Worm (Caenorhabditis elegans) whole organism, late embryonic: Measurements from ENCODE around the gene F08F3.8.

Source experiments
- C38D4.7 ChIP-seq: fragments of 200-800 bp; sonication (Bioruptor generic); optimal IDR thresholded peaks from 2 replicates; lab custom pipeline; 2018; ENCODE audit warnings: mild to moderate bottlenecking, missing genetic modification characterization, moderate library complexity, missing compliant biosample characterization
- ama-1 ChIP-seq: fragments of 150-350 bp; optimal IDR thresholded peaks from 2 replicates; lab custom pipeline; 2014
- ceh-14 ChIP-seq: sonication (generic microtip); optimal IDR thresholded peaks from 2 replicates; lab custom pipeline; 2016; ENCODE audit warnings: missing genotype, missing genetic modification characterization, missing compliant biosample characterization
- ceh-22 ChIP-seq: sonication (generic microtip); optimal IDR thresholded peaks from 2 replicates; lab custom pipeline; 2017; ENCODE audit warnings: missing biosample characterization, missing genetic modification characterization
- ceh-24 ChIP-seq: sonication (generic microtip); optimal IDR thresholded peaks from 2 replicates; lab custom pipeline; 2016; ENCODE audit warnings: mild to moderate bottlenecking, missing genetic modification characterization, missing compliant biosample characterization
- ceh-6 ChIP-seq: fragments of 200-800 bp; sonication (Bioruptor generic); optimal IDR thresholded peaks from 2 replicates; lab custom pipeline; 2018; ENCODE audit warnings: mild to moderate bottlenecking, missing genetic modification characterization, missing compliant biosample characterization
- ceh-9 ChIP-seq: sonication (generic microtip); optimal IDR thresholded peaks from 2 replicates; lab custom pipeline; 2016; ENCODE audit warnings: mild to moderate bottlenecking, missing genetic modification characterization, inconsistent platforms, missing compliant biosample characterization
- dmd-4 ChIP-seq: sonication (generic microtip); optimal IDR thresholded peaks from 2 replicates; lab custom pipeline; 2016; ENCODE audit warnings: borderline replicate concordance, missing genetic modification characterization, missing compliant biosample characterization
- dve-1 ChIP-seq: sonication (generic microtip); optimal IDR thresholded peaks from 2 replicates; lab custom pipeline; 2017; ENCODE audit warnings: antibody characterized with exemption, mild to moderate bottlenecking, missing genetic modification characterization, missing compliant biosample characterization
- elt-2 ChIP-seq: sonication (generic microtip); optimal IDR thresholded peaks from 2 replicates; lab custom pipeline; 2016; ENCODE audit warnings: missing genetic modification reagents, missing genetic modification characterization, missing compliant biosample characterization
- ets-4 ChIP-seq: sonication (generic microtip); optimal IDR thresholded peaks from 2 replicates; lab custom pipeline; 2016; ENCODE audit warnings: missing genetic modification characterization, missing compliant biosample characterization
- fax-1 ChIP-seq: sonication (generic microtip); optimal IDR thresholded peaks from 2 replicates; lab custom pipeline; 2016; ENCODE audit warnings: missing genotype, missing genetic modification characterization, missing compliant biosample characterization
- fkh-6 ChIP-seq: sonication (generic microtip); optimal IDR thresholded peaks from 2 replicates; lab custom pipeline; 2016; ENCODE audit warnings: missing genetic modification characterization, missing compliant biosample characterization
- gmeb-2 ChIP-seq: sonication (generic microtip); optimal IDR thresholded peaks from 2 replicates; lab custom pipeline; 2016; ENCODE audit warnings: missing genetic modification characterization, inconsistent platforms, missing compliant biosample characterization
- hlh-30 ChIP-seq: sonication (generic microtip); optimal IDR thresholded peaks from 2 replicates; lab custom pipeline; 2017; ENCODE audit warnings: antibody characterized with exemption, missing genetic modification characterization, missing compliant biosample characterization; ENCODE audit not compliant: insufficient read depth
- hlh-8 ChIP-seq: sonication (generic microtip); optimal IDR thresholded peaks from 2 replicates; lab custom pipeline; 2016; ENCODE audit warnings: missing genotype, missing genetic modification characterization, missing compliant biosample characterization
- lim-6 ChIP-seq: sonication (generic microtip); optimal IDR thresholded peaks from 2 replicates; lab custom pipeline; 2016; ENCODE audit warnings: missing genetic modification characterization, missing compliant biosample characterization
- nfya-1 ChIP-seq: sonication (generic microtip); optimal IDR thresholded peaks from 2 replicates; lab custom pipeline; 2017; ENCODE audit warnings: missing genetic modification characterization, mild to moderate bottlenecking, missing compliant biosample characterization, antibody characterized with exemption, moderate library complexity
- nhr-11 ChIP-seq: fragments of 150-350 bp; optimal IDR thresholded peaks from 2 replicates; lab custom pipeline; 2014; ENCODE audit warnings: missing biosample characterization, missing genetic modification characterization
- pag-3 ChIP-seq: sonication (generic microtip); optimal IDR thresholded peaks from 2 replicates; lab custom pipeline; 2016; ENCODE audit warnings: missing compliant biosample characterization, missing genetic modification characterization, borderline replicate concordance
- pat-9 ChIP-seq: fragments of 200-800 bp; sonication (Bioruptor generic); optimal IDR thresholded peaks from 2 replicates; lab custom pipeline; 2018; ENCODE audit warnings: mild to moderate bottlenecking, missing genetic modification characterization, moderate library complexity, missing compliant biosample characterization
- pha-2 ChIP-seq: sonication (generic microtip); optimal IDR thresholded peaks from 2 replicates; lab custom pipeline; 2017; ENCODE audit warnings: mild to moderate bottlenecking, missing genetic modification characterization, missing compliant biosample characterization
- rnt-1 ChIP-seq: sonication (generic microtip); optimal IDR thresholded peaks from 2 replicates; lab custom pipeline; 2016; ENCODE audit warnings: missing genetic modification characterization, missing compliant biosample characterization
- sdc-2 ChIP-seq: sonication (generic microtip); optimal IDR thresholded peaks from 2 replicates; lab custom pipeline; 2016; ENCODE audit warnings: missing genotype, missing genetic modification characterization, missing compliant biosample characterization
- sox-2 ChIP-seq: fragments of 200-800 bp; sonication (Bioruptor generic); IDR thresholded peaks from 2 replicates; pipeline ENCODE4 v1.3.6; 2022; ENCODE audit warnings: missing genetic modification reagents, missing genetic modification characterization, missing compliant biosample characterization
- sox-4 ChIP-seq: sonication (generic microtip); optimal IDR thresholded peaks from 2 replicates; lab custom pipeline; 2017; ENCODE audit warnings: mild to moderate bottlenecking, missing genetic modification characterization, inconsistent platforms, missing compliant biosample characterization
- syd-9 ChIP-seq: sonication (generic microtip); optimal IDR thresholded peaks from 2 replicates; lab custom pipeline; 2016; ENCODE audit warnings: mild to moderate bottlenecking, missing genetic modification characterization, moderate library complexity, missing compliant biosample characterization
- tbx-2 ChIP-seq: sonication (generic microtip); optimal IDR thresholded peaks from 2 replicates; lab custom pipeline; 2016; ENCODE audit warnings: missing genetic modification characterization, missing compliant biosample characterization
- tbx-7 ChIP-seq: sonication (generic microtip); optimal IDR thresholded peaks from 2 replicates; lab custom pipeline; 2016; ENCODE audit warnings: missing genotype, missing genetic modification characterization, missing compliant biosample characterization
- unc-3 ChIP-seq, 2 experiments: fragments of 200-800 bp in 1 of 2; sonication (Bioruptor generic) in 1 of 2; sonication (generic microtip) in 1 of 2; conservative IDR thresholded peaks in 1 of 2; optimal IDR thresholded peaks in 1 of 2; 2 replicates each; pipeline versions ENCODE4 v1.3.6 to Lab custom; 2016 to 2022; ENCODE audit warnings: missing compliant biosample characterization in 2 of 2, missing genetic modification characterization in 2 of 2, missing genetic modification reagents in 1 of 2
- unc-42 ChIP-seq: sonication (generic microtip); optimal IDR thresholded peaks from 2 replicates; lab custom pipeline; 2016; ENCODE audit warnings: missing genotype, missing genetic modification characterization, missing compliant biosample characterization
- ztf-16 ChIP-seq: sonication (generic microtip); optimal IDR thresholded peaks from 2 replicates; lab custom pipeline; 2017; ENCODE audit warnings: missing genetic modification characterization, missing compliant biosample characterization

F08F3.8 gene

DNA sequence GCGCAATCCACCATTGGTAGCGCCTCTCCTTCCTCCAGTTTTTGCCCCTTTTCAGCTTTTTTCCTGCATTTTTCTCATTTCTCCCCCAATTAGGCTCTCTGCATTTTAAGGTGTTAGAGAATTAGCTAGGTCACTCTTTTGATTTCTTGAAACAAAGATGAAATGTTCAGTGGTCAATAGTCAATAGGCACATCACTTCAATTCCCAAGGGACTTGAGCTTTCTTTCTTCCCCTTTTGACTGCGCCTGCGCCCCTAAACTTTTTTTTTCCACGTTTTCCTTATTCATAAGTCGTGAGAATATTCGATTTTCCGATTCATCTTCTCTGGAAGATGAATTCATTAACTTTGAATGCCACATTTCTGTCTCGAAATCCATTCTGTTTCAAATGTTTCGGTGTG is 28.5 kb downstream of the F08F3.8 start:
- TF ChIP-seq unc-42 (tag; lab: Kevin White, UChicago) (peak; percentile 26), ceh-22 (tag; lab: Kevin White, UChicago) (no peak), ceh-6 (no peak), C38D4.7 (GFP tag; lab: Kevin White, UChicago) (no peak), ceh-24 (tag; lab: Kevin White, UChicago) (no peak), hlh-30 (tag; lab: Kevin White, UChicago) (no peak), ceh-14 (tag; lab: Kevin White, UChicago) (no peak), gmeb-2 (tag; lab: Kevin White, UChicago) (no peak), dve-1 (tag; lab: Kevin White, UChicago) (no peak), pag-3 (tag; lab: Kevin White, UChicago) (no peak), lim-6 (tag; lab: Kevin White, UChicago) (no peak), unc-3 (GFP tag; conservative IDR thresholded peaks at IDR 0.05; lab: Robert Waterston, UW) (peak; percentile 83), unc-3 (tag; optimal IDR thresholded peaks at IDR 0.05; lab: Kevin White, UChicago) (peak; percentile 84), pha-2 (tag; lab: Kevin White, UChicago) (no peak), syd-9 (no peak), sox-4 (no peak), nhr-11 (no peak)

ce11 chrV:5392993-5393628 is 39.3 kb downstream of the F08F3.8 start, which contains the start of gene C35A11.4:
Gene C35A11.4 (minus strand): TSS chrV:5393148.
- TF ChIP-seq sdc-2 (tag; lab: Kevin White, UChicago) (no peak), elt-2 (tag; lab: Kevin White, UChicago) (peak; percentile 43), sox-4 (no peak), hlh-8 (tag; lab: Kevin White, UChicago) (no peak)

DNA sequence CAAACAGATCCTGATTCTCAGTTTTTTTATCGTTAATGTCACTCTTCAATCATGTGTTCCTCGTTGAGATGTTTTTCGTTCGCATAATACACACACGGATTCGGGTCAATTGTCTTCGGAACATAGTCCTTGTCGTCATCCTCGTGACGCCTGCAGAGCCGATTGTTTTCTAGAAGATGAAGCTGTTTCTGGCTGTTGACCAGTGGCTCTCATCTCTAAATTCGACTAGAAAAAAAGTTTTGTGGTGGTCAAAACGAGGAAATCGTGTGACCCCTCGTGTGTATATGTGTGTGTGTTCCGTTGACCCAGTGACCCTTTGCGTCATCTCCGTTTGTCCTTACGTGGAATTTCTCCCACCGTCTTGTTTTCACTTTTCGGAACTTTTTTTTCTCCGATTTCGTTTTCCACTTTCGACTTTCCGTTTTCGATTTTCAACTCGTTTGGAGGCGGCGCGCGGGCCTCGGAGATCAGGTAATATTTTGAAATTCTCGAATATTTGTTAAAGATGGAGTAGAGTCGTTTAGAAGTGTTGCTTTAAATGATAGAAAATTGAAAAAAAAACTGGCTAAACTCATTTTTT is 46.4 kb downstream of the F08F3.8 start, which contains the start of gene C35A11.2:
Gene C35A11.2 (plus strand): TSS at position 386 of the 580 bp plus-strand sequence.
- TF ChIP-seq ceh-24 (tag; lab: Kevin White, UChicago): no peak
- TF ChIP-seq ets-4 (tag; lab: Kevin White, UChicago): no peak
- TF ChIP-seq sox-2 (GFP tag; lab: Robert Waterston, UW): no peak
- no peak for TF ChIP-seq gmeb-2 (tag; lab: Kevin White, UChicago)
- TF ChIP-seq tbx-7 (tag; lab: Kevin White, UChicago): no peak
- TF ChIP-seq dmd-4 (tag; lab: Kevin White, UChicago): no peak
- TF ChIP-seq fax-1: no peak
- no peak for TF ChIP-seq C38D4.7 (GFP tag; lab: Kevin White, UChicago)
- no peak for TF ChIP-seq nfya-1 (tag; lab: Kevin White, UChicago)
- no peak for TF ChIP-seq ceh-9
- TF ChIP-seq ztf-16: no peak
- no peak for TF ChIP-seq fkh-6 (tag; lab: Kevin White, UChicago)
- TF ChIP-seq rnt-1 (tag; lab: Kevin White, UChicago): no peak
- no peak for TF ChIP-seq ama-1 (lab: Kevin White, UChicago)
- TF ChIP-seq pat-9 (tag; lab: Kevin White, UChicago): no peak
- no peak for TF ChIP-seq tbx-2
